Fruit fly (Drosophila melanogaster) whole organism, embryonic: Measurements from ENCODE around the gene CG17325.

Source experiments
- CG11398 ChIP-seq: fragments of 200-800 bp; sonication (Bioruptor generic); optimal IDR thresholded peaks from 2 replicates; lab custom pipeline; 2016; ENCODE audit warnings: missing biosample characterization, missing genetic modification characterization
- CG11560 ChIP-seq: fragments of 200-800 bp; sonication (Bioruptor generic); IDR thresholded peaks from 3 replicates; pipeline ENCODE4 v1.3.6; 2022; ENCODE audit warnings: missing biosample characterization, missing genetic modification characterization
- CG11723 ChIP-seq: fragments of 200-800 bp; sonication (Bioruptor generic); optimal IDR thresholded peaks from 2 replicates; lab custom pipeline; 2017; ENCODE audit warnings: missing biosample characterization, mild to moderate bottlenecking, missing genetic modification characterization
- CG13894 ChIP-seq: fragments of 200-800 bp; sonication (Bioruptor generic); optimal IDR thresholded peaks from 3 replicates; lab custom pipeline; 2018; ENCODE audit warnings: missing biosample characterization, mild to moderate bottlenecking, missing genetic modification characterization, moderate library complexity
- CG15514 ChIP-seq: fragments of 200-800 bp; sonication (Bioruptor generic); optimal IDR thresholded peaks from 3 replicates; lab custom pipeline; 2017; ENCODE audit warnings: missing biosample characterization, missing genetic modification characterization, mild to moderate bottlenecking, moderate library complexity, missing genetic modification reagents
- CG15696 ChIP-seq: fragments of 200-800 bp; sonication (Bioruptor generic); optimal IDR thresholded peaks from 2 replicates; lab custom pipeline; 2019; ENCODE audit warnings: missing biosample characterization, mild to moderate bottlenecking, missing genetic modification characterization, moderate library complexity
- CG17385 ChIP-seq: fragments of 200-800 bp; sonication (Bioruptor generic); optimal IDR thresholded peaks from 3 replicates; lab custom pipeline; 2018; ENCODE audit warnings: missing biosample characterization, mild to moderate bottlenecking, missing genetic modification characterization
- CG32532 ChIP-seq: fragments of 200-800 bp; sonication (Bioruptor generic); IDR thresholded peaks from 2 replicates; pipeline ENCODE4 v1.3.6; 2022; ENCODE audit warnings: missing biosample characterization, missing genetic modification characterization
- CG4424 ChIP-seq: fragments of 200-800 bp; sonication (Bioruptor generic); optimal IDR thresholded peaks from 3 replicates; lab custom pipeline; 2016; ENCODE audit warnings: missing biosample characterization, missing genetic modification characterization
- CG5180 ChIP-seq: fragments of 200-800 bp; sonication (Bioruptor generic); optimal IDR thresholded peaks from 3 replicates; lab custom pipeline; 2017; ENCODE audit warnings: missing biosample characterization, missing genetic modification characterization, mild to moderate bottlenecking, moderate library complexity, missing genetic modification reagents
- CG7556 ChIP-seq: fragments of 200-800 bp; sonication (Bioruptor generic); optimal IDR thresholded peaks from 2 replicates; lab custom pipeline; 2017; ENCODE audit warnings: missing biosample characterization, mild to moderate bottlenecking, missing genetic modification characterization
- CG8281 ChIP-seq: fragments of 200-800 bp; sonication (Bioruptor generic); optimal IDR thresholded peaks from 2 replicates; lab custom pipeline; 2018; ENCODE audit warnings: missing biosample characterization, mild to moderate bottlenecking, missing genetic modification characterization, moderate library complexity
- CG9727 ChIP-seq: fragments of 200-800 bp; sonication (Bioruptor generic); optimal IDR thresholded peaks from 3 replicates; lab custom pipeline; 2017; ENCODE audit warnings: missing biosample characterization, mild to moderate bottlenecking, missing genetic modification characterization
- Dip3 ChIP-seq: fragments of 200-800 bp; sonication (Bioruptor generic); optimal IDR thresholded peaks from 3 replicates; lab custom pipeline; 2016; ENCODE audit warnings: missing biosample characterization, missing genetic modification characterization
- Dref ChIP-seq: fragments of 200-800 bp; sonication (Bioruptor generic); IDR thresholded peaks from 2 replicates; pipeline ENCODE4 v1.3.6; 2022; ENCODE audit warnings: missing biosample characterization, missing genetic modification characterization
- Eip74EF ChIP-seq, 2 experiments: fragments of 200-800 bp in 1 of 2; fragments of >200 bp in 1 of 2; sonication (Bioruptor generic) in 1 of 2; optimal IDR thresholded peaks; 2 replicates each; lab custom pipeline; 2017 to 2019; ENCODE audit warnings: missing biosample characterization in 2 of 2, missing genetic modification characterization in 2 of 2, mild to moderate bottlenecking in 1 of 2, moderate library complexity in 1 of 2
- Ets65A ChIP-seq: fragments of 200-800 bp; sonication (Bioruptor generic); peaks from one replicate; lab custom pipeline; 2016; ENCODE audit warnings: missing biosample characterization, missing genetic modification characterization
- HLH4C ChIP-seq: fragments of 200-800 bp; sonication (Bioruptor generic); IDR thresholded peaks from 3 replicates; pipeline ENCODE4 v1.3.6; 2022; ENCODE audit warnings: missing biosample characterization, missing genetic modification characterization; ENCODE audit not compliant: partially characterized antibody
- Hr78 ChIP-seq, 2 experiments: fragments of 200-800 bp in 1 of 2; fragments of >200 bp in 1 of 2; sonication (Bioruptor generic) in 1 of 2; optimal IDR thresholded peaks; 2 replicates each; lab custom pipeline; 2017 to 2019; ENCODE audit warnings: missing biosample characterization in 2 of 2, missing genetic modification characterization in 2 of 2, mild to moderate bottlenecking in 1 of 2, moderate library complexity in 1 of 2
- Jarid2 ChIP-seq: fragments of 200-800 bp; sonication (Bioruptor generic); optimal IDR thresholded peaks from 3 replicates; lab custom pipeline; 2017; ENCODE audit warnings: mild to moderate bottlenecking, missing biosample characterization, missing genetic modification reagents, missing genetic modification characterization
- Trl ChIP-seq, 3 experiments: fragments of >200 bp in 2 of 3; fragments of 200-800 bp in 1 of 3; sonication (Bioruptor generic) in 1 of 3; optimal IDR thresholded peaks; 2 replicates in 1 of 3; 3 replicates in 2 of 3; lab custom pipeline; 2016 to 2017; ENCODE audit warnings: missing biosample characterization in 1 of 3, missing genetic modification characterization in 1 of 3
- aop ChIP-seq: fragments of 200-800 bp; sonication (Bioruptor generic); IDR thresholded peaks from 2 replicates; pipeline ENCODE4 v1.3.6; 2022; ENCODE audit warnings: missing biosample characterization, missing genetic modification characterization
- ase ChIP-seq: fragments of 200-800 bp; sonication (Bioruptor generic); IDR thresholded peaks from 3 replicates; pipeline ENCODE4 v1.3.6; 2022; ENCODE audit warnings: missing biosample characterization, missing genetic modification characterization
- cg ChIP-seq: fragments of 200-800 bp; sonication (Bioruptor generic); optimal IDR thresholded peaks from 3 replicates; lab custom pipeline; 2019; ENCODE audit warnings: missing biosample characterization, mild to moderate bottlenecking, missing genetic modification characterization, moderate library complexity
- chinmo ChIP-seq: fragments of 200-800 bp; sonication (Bioruptor generic); IDR thresholded peaks from 4 replicates; pipeline ENCODE4 v1.3.6; 2022; ENCODE audit warnings: missing biosample characterization, missing genetic modification characterization; ENCODE audit not compliant: partially characterized antibody
- crol ChIP-seq: fragments of 200-800 bp; sonication (Bioruptor generic); IDR thresholded peaks from 2 replicates; pipeline ENCODE4 v1.3.6; 2022; ENCODE audit warnings: missing biosample characterization, missing genetic modification characterization
- disco-r ChIP-seq: fragments of 200-800 bp; sonication (Bioruptor generic); optimal IDR thresholded peaks from 2 replicates; lab custom pipeline; 2016; ENCODE audit warnings: missing biosample characterization, missing genetic modification characterization
- dmrt11E ChIP-seq: fragments of 200-800 bp; sonication (Bioruptor generic); optimal IDR thresholded peaks from 3 replicates; lab custom pipeline; 2018; ENCODE audit warnings: missing biosample characterization, mild to moderate bottlenecking, missing genetic modification characterization, moderate library complexity
- dpn ChIP-seq, 2 experiments: fragments of 200-800 bp; sonication (Bioruptor generic); optimal IDR thresholded peaks; 3 replicates each; lab custom pipeline; 2016; ENCODE audit warnings: missing biosample characterization in 2 of 2, missing genetic modification characterization in 2 of 2
- ewg ChIP-seq: fragments of 200-800 bp; sonication (Bioruptor generic); optimal IDR thresholded peaks from 3 replicates; lab custom pipeline; 2017; ENCODE audit warnings: mild to moderate bottlenecking, missing biosample characterization, missing genetic modification reagents, missing genetic modification characterization
- exex ChIP-seq: fragments of 200-800 bp; sonication (Bioruptor generic); optimal IDR thresholded peaks from 4 replicates; lab custom pipeline; 2018; ENCODE audit warnings: missing biosample characterization, mild to moderate bottlenecking, missing genetic modification characterization, moderate library complexity
- hb ChIP-seq: fragments of 200-800 bp; sonication (Bioruptor generic); IDR thresholded peaks from 3 replicates; pipeline ENCODE4 v1.3.6; 2022; ENCODE audit warnings: missing biosample characterization, missing genetic modification characterization; ENCODE audit not compliant: partially characterized antibody
- lilli ChIP-seq: fragments of 200-800 bp; sonication (Bioruptor generic); optimal IDR thresholded peaks from 3 replicates; lab custom pipeline; 2016; ENCODE audit warnings: missing biosample characterization, missing genetic modification characterization
- nerfin-1 ChIP-seq: fragments of 200-800 bp; sonication (Bioruptor generic); optimal IDR thresholded peaks from 3 replicates; lab custom pipeline; 2019; ENCODE audit warnings: missing biosample characterization, mild to moderate bottlenecking, missing genetic modification characterization, moderate library complexity
- pum ChIP-seq: fragments of 200-800 bp; sonication (Bioruptor generic); optimal IDR thresholded peaks from 2 replicates; lab custom pipeline; 2016; ENCODE audit warnings: missing biosample characterization, missing genetic modification characterization
- ranshi ChIP-seq: fragments of 200-800 bp; sonication (Bioruptor generic); IDR thresholded peaks from 2 replicates; pipeline ENCODE4 v1.3.6; 2022; ENCODE audit warnings: missing biosample characterization, missing genetic modification characterization
- sc ChIP-seq, 3 experiments: fragments of >200 bp in 2 of 3; fragments of 200-800 bp in 1 of 3; sonication (Bioruptor generic) in 1 of 3; optimal IDR thresholded peaks; 2 replicates in 2 of 3; 3 replicates in 1 of 3; lab custom pipeline; 2017; ENCODE audit warnings: mild to moderate bottlenecking in 1 of 3, missing biosample characterization in 1 of 3, missing genetic modification characterization in 1 of 3, missing genetic modification reagents in 1 of 3
- shn ChIP-seq: fragments of 200-800 bp; sonication (Bioruptor generic); optimal IDR thresholded peaks from 3 replicates; lab custom pipeline; 2016; ENCODE audit warnings: missing biosample characterization, missing genetic modification characterization
- sim ChIP-seq: fragments of 200-800 bp; sonication (Bioruptor generic); IDR thresholded peaks from 2 replicates; pipeline ENCODE4 v1.3.6; 2022; ENCODE audit warnings: missing biosample characterization, missing genetic modification characterization
- sqz ChIP-seq: fragments of 200-800 bp; sonication (Bioruptor generic); optimal IDR thresholded peaks from 3 replicates; lab custom pipeline; 2018; ENCODE audit warnings: missing biosample characterization, mild to moderate bottlenecking, missing genetic modification characterization
- tll ChIP-seq, 2 experiments: fragments of 200-800 bp in 1 of 2; fragments of >200 bp in 1 of 2; sonication (Bioruptor generic) in 1 of 2; optimal IDR thresholded peaks; 2 replicates each; lab custom pipeline; 2017 to 2019; ENCODE audit warnings: missing biosample characterization in 2 of 2, missing genetic modification characterization in 2 of 2, mild to moderate bottlenecking in 1 of 2, moderate library complexity in 1 of 2
- tna ChIP-seq: fragments of 200-800 bp; sonication (Bioruptor generic); IDR thresholded peaks from 2 replicates; pipeline ENCODE4 v1.3.6; 2022; ENCODE audit warnings: missing biosample characterization, missing genetic modification characterization; ENCODE audit not compliant: partially characterized antibody
- wek ChIP-seq: fragments of 200-800 bp; sonication (Bioruptor generic); optimal IDR thresholded peaks from 3 replicates; lab custom pipeline; 2018; ENCODE audit warnings: missing biosample characterization, mild to moderate bottlenecking, missing genetic modification characterization, moderate library complexity

The CG17325 gene

dm6 chr2L:18844917-18845509, 32.6 kb downstream of the CG17325 start, which contains the start of gene CG17321 (continued):
- TF ChIP-seq chinmo (GFP tag; lab: Robert Waterston, UW) (0 out of 4 replicates have a peak, but pooled peaks have one; percentile 29), Ets65A (no peak), ranshi (GFP tag; lab: Robert Waterston, UW) (no peak), wek (no peak), lilli (GFP tag; lab: Kevin White, UChicago) (no peak), Dref (GFP tag; lab: Robert Waterston, UW) (0 out of 2 replicates have a peak, but pooled peaks have one; percentile 14), CG32532 (GFP tag; lab: Robert Waterston, UW) (no peak), Jarid2 (GFP tag; lab: Kevin White, UChicago) (peak; percentile 60), exex (tag; lab: Kevin White, UChicago) (no peak), CG17385 (peak; percentile 19), CG7556 (GFP tag; lab: Kevin White, UChicago) (no peak), Dip3 (GFP tag; lab: Kevin White, UChicago) (no peak), ase (no peak), aop (GFP tag; lab: Robert Waterston, UW) (no peak), shn (GFP tag; lab: Kevin White, UChicago) (no peak)

dm6 chr2L:18846175-18846574, 33.7 kb downstream of the CG17325 start:
- TF ChIP-seq cg (GFP tag; lab: Kevin White, UChicago) (peak; percentile 42), hb (no peak), CG15696 (tag; lab: Kevin White, UChicago) (no peak), CG11560 (tag; lab: Robert Waterston, UW) (no peak), Hr78 (GFP tag; optimal IDR thresholded peaks at IDR 0.05; lab: Kevin White, UChicago) (no peak), dmrt11E (tag; lab: Kevin White, UChicago) (no peak), shn (GFP tag; lab: Kevin White, UChicago) (no peak), dpn (GFP tag; optimal IDR thresholded peaks at IDR 0.05; lab: Kevin White, UChicago) (no peak), CG11723 (GFP tag; lab: Kevin White, UChicago) (no peak), pum (GFP tag; lab: Kevin White, UChicago) (no peak), CG15514 (peak; percentile 94)
- TF ChIP-seq, all 482 proteins: peak for 2

- TF ChIP-seq CG15514, result peak; percentile 93
- TF ChIP-seq nerfin-1 (tag; lab: Kevin White, UChicago), result peak; percentile 60
- TF ChIP-seq tll (GFP tag; optimal IDR thresholded peaks at IDR 0.05; lab: Kevin White, UChicago), result no peak
- peak; percentile 45; the same call in 1 of the 2 replicates for TF ChIP-seq crol (GFP tag; lab: Robert Waterston, UW)
- no peak for TF ChIP-seq CG9727 (GFP tag; lab: Kevin White, UChicago)
- peak; percentile 3 for TF ChIP-seq Ets65A
- peak; percentile 71 for TF ChIP-seq ewg (GFP tag; lab: Kevin White, UChicago)
- peak; percentile 32 for TF ChIP-seq CG13894
- 0 out of 4 replicates have a peak, but pooled peaks have one; percentile 10 for TF ChIP-seq chinmo (GFP tag; lab: Robert Waterston, UW)
- peak; percentile 55 to 72 for TF ChIP-seq Trl (optimal IDR thresholded peaks at IDR 0.05; lab: Kevin White, UChicago)
- no peak for TF ChIP-seq Trl (GFP tag; optimal IDR thresholded peaks at IDR 0.05; lab: Kevin White, UChicago)
These were observed 34.4 kb downstream of the CG17325 start for dm6 chr2L:18846843-18847242.

- TF ChIP-seq CG8281 (tag; lab: Kevin White, UChicago) (no peak), sc (optimal IDR thresholded peaks at IDR 0.05; lab: Kevin White, UChicago) (no peak), sc (GFP tag; optimal IDR thresholded peaks at IDR 0.05; lab: Kevin White, UChicago) (no peak), HLH4C (GFP tag; lab: Robert Waterston, UW) (peak; percentile 61), sim (GFP tag; lab: Robert Waterston, UW) (no peak), sqz (GFP tag; lab: Kevin White, UChicago) (no peak), CG4424 (GFP tag; lab: Kevin White, UChicago) (no peak), tna (GFP tag; lab: Robert Waterston, UW) (no peak), Eip74EF (GFP tag; optimal IDR thresholded peaks at IDR 0.05; lab: Kevin White, UChicago) (no peak), disco-r (GFP tag; lab: Kevin White, UChicago) (no peak), CG5180 (no peak), CG11398 (GFP tag; lab: Kevin White, UChicago) (no peak)
These were observed 39.8 kb downstream of the CG17325 start for dm6 chr2L:18852249-18852648.
